Fruit fly (Drosophila melanogaster) S2 (cell line): ENCODE data around the gene CG4955.

Experiments
- CG8478 ChIP-seq: fragments of >200 bp; optimal IDR thresholded peaks from 2 replicates; lab custom pipeline; 2018
- CTCF ChIP-seq, 2 experiments: fragments of >200 bp; optimal IDR thresholded peaks; 2 replicates each; lab custom pipeline; 2018

dm6 chrX:17106153-17106700 lies 25.0 kb downstream of the CG4955 start:
- no peak for TF ChIP-seq CTCF (optimal IDR thresholded peaks at IDR 0.05; lab: Kevin White, UChicago)
- no peak for TF ChIP-seq CG8478 (lab: Kevin White, UChicago)
